Worm (Caenorhabditis elegans) whole organism, L1 larva: ENCODE data around the gene his-70.

Source experiments
- F16B12.6 ChIP-seq: fragments of 150-350 bp; optimal IDR thresholded peaks from 2 replicates; lab custom pipeline; 2014; ENCODE audit warnings: missing biosample characterization, missing genetic modification characterization
- Y116A8C.19 ChIP-seq: sonication (generic microtip); optimal IDR thresholded peaks from 2 replicates; lab custom pipeline; 2016; ENCODE audit warnings: missing compliant biosample characterization, missing genetic modification characterization, borderline replicate concordance
- aha-1 ChIP-seq: fragments of 150-350 bp; optimal IDR thresholded peaks from 2 replicates; lab custom pipeline; 2014; ENCODE audit warnings: missing biosample characterization, missing genetic modification characterization
- aly-2 ChIP-seq: fragments of 150-350 bp; optimal IDR thresholded peaks from 2 replicates; lab custom pipeline; 2014; ENCODE audit warnings: missing biosample characterization, missing genetic modification characterization
- blmp-1 ChIP-seq: fragments of 150-350 bp; optimal IDR thresholded peaks from 2 replicates; lab custom pipeline; 2014; ENCODE audit warnings: missing biosample characterization, missing genetic modification characterization
- ceh-63 ChIP-seq: fragments of 200-800 bp; sonication (Bioruptor generic); optimal IDR thresholded peaks from 2 replicates; lab custom pipeline; 2018; ENCODE audit warnings: mild to moderate bottlenecking, missing genetic modification characterization, missing compliant biosample characterization
- ceh-82 ChIP-seq, 3 experiments: fragments of 150-350 bp in 1 of 3; sonication (generic microtip) in 2 of 3; optimal IDR thresholded peaks; 2 replicates each; lab custom pipeline; 2014 to 2017; ENCODE audit warnings: missing biosample characterization in 3 of 3, missing genetic modification characterization in 3 of 3
- ceh-90 ChIP-seq: sonication (generic microtip); optimal IDR thresholded peaks from 2 replicates; lab custom pipeline; 2016; ENCODE audit warnings: missing genetic modification characterization, missing compliant biosample characterization
- dpl-1 ChIP-seq, 3 experiments: fragments of 150-350 bp in 2 of 3; sonication (generic microtip) in 1 of 3; optimal IDR thresholded peaks; 2 replicates each; lab custom pipeline; 2014 to 2017; ENCODE audit warnings: missing biosample characterization in 3 of 3, missing genetic modification characterization in 3 of 3, missing genetic modification reagents in 3 of 3
- efl-1 ChIP-seq, 4 experiments: fragments of 150-350 bp; optimal IDR thresholded peaks in 3 of 4; peaks in 1 of 4; 1 replicate in 1 of 4; 2 replicates in 3 of 4; lab custom pipeline; 2014; ENCODE audit warnings: missing biosample characterization in 2 of 4, missing genetic modification characterization in 2 of 4, missing genetic modification reagents in 2 of 4
- egl-27 ChIP-seq, 2 experiments: fragments of 150-350 bp in 1 of 2; sonication (generic microtip); optimal IDR thresholded peaks; 3 replicates each; lab custom pipeline; 2017 to 2018; ENCODE audit warnings: missing biosample characterization in 2 of 2, missing genetic modification characterization in 2 of 2, missing genetic modification reagents in 2 of 2
- elt-2 ChIP-seq: sonication (generic microtip); optimal IDR thresholded peaks from 2 replicates; lab custom pipeline; 2016; ENCODE audit warnings: missing genetic modification characterization, mild to moderate bottlenecking, inconsistent platforms, missing compliant biosample characterization, missing genetic modification reagents
- elt-3 ChIP-seq, 6 experiments: fragments of 150-350 bp in 1 of 6; sonication (generic microtip); optimal IDR thresholded peaks; 2 replicates each; lab custom pipeline; 2017 to 2018; ENCODE audit warnings: missing biosample characterization in 6 of 6, missing genetic modification characterization in 6 of 6, inconsistent platforms in 1 of 6
- fkh-10 ChIP-seq: sonication (generic microtip); optimal IDR thresholded peaks from 2 replicates; lab custom pipeline; 2017; ENCODE audit warnings: missing biosample characterization, missing genetic modification reagents, missing genetic modification characterization
- grh-1 ChIP-seq: fragments of 200-800 bp; sonication (Bioruptor generic); IDR thresholded peaks from 2 replicates; pipeline ENCODE4 v1.3.6; 2022; ENCODE audit warnings: missing genetic modification reagents, missing genetic modification characterization, missing compliant biosample characterization
- irx-1 ChIP-seq: sonication (generic microtip); optimal IDR thresholded peaks from 2 replicates; lab custom pipeline; 2016; ENCODE audit warnings: missing genetic modification characterization, missing compliant biosample characterization
- isw-1 ChIP-seq: fragments of 200-800 bp; sonication (Bioruptor generic); IDR thresholded peaks from 2 replicates; pipeline ENCODE4 v1.3.6; 2022; ENCODE audit warnings: missing genetic modification characterization, missing compliant biosample characterization
- jun-1 ChIP-seq: fragments of 150-350 bp; optimal IDR thresholded peaks from 2 replicates; lab custom pipeline; 2014; ENCODE audit warnings: missing biosample characterization, missing genetic modification reagents, missing genetic modification characterization
- lin-14 ChIP-seq: fragments of 200-800 bp; sonication (Bioruptor generic); optimal IDR thresholded peaks from 2 replicates; lab custom pipeline; 2018; ENCODE audit warnings: mild to moderate bottlenecking, missing genetic modification characterization, moderate library complexity, missing compliant biosample characterization
- lin-15B ChIP-seq: fragments of 150-350 bp; sonication (generic microtip); optimal IDR thresholded peaks from 3 replicates; lab custom pipeline; 2014; ENCODE audit warnings: missing biosample characterization, missing genetic modification characterization
- lin-35 ChIP-seq, 2 experiments: fragments of 150-350 bp; optimal IDR thresholded peaks; 2 replicates each; lab custom pipeline; 2014; ENCODE audit warnings: missing biosample characterization in 2 of 2, missing genetic modification characterization in 2 of 2, missing genetic modification reagents in 2 of 2
- lsy-2 ChIP-seq, 2 experiments: fragments of 150-350 bp; optimal IDR thresholded peaks; 2 replicates each; lab custom pipeline; 2014; ENCODE audit warnings: missing biosample characterization in 2 of 2, missing genetic modification characterization in 2 of 2
- mdl-1 ChIP-seq, 2 experiments: fragments of 150-350 bp; optimal IDR thresholded peaks; 2 replicates each; lab custom pipeline; 2014 to 2017; ENCODE audit warnings: missing biosample characterization in 2 of 2, missing genetic modification characterization in 2 of 2, inconsistent platforms in 1 of 2
- mep-1 ChIP-seq: fragments of 150-350 bp; optimal IDR thresholded peaks from 2 replicates; lab custom pipeline; 2014; ENCODE audit warnings: missing biosample characterization, missing genetic modification characterization
- nhr-19 ChIP-seq: fragments of 200-800 bp; sonication (Bioruptor generic); conservative IDR thresholded peaks from 2 replicates; pipeline ENCODE4 v1.3.6; 2022; ENCODE audit warnings: missing genetic modification characterization, missing compliant biosample characterization
- nhr-237 ChIP-seq: fragments of 150-350 bp; optimal IDR thresholded peaks from 2 replicates; lab custom pipeline; 2014; ENCODE audit warnings: missing biosample characterization, missing genetic modification characterization
- nhr-28 ChIP-seq: fragments of 150-350 bp; optimal IDR thresholded peaks from 2 replicates; lab custom pipeline; 2014; ENCODE audit warnings: missing biosample characterization, missing genetic modification characterization
- nhr-47 ChIP-seq: sonication (generic microtip); optimal IDR thresholded peaks from 2 replicates; lab custom pipeline; 2016; ENCODE audit warnings: mild to moderate bottlenecking, missing genetic modification characterization, moderate library complexity, missing compliant biosample characterization
- nhr-77 ChIP-seq: fragments of 150-350 bp; optimal IDR thresholded peaks from 2 replicates; lab custom pipeline; 2014; ENCODE audit warnings: missing biosample characterization, missing genetic modification characterization
- nhr-85 ChIP-seq: sonication (generic microtip); peaks from one replicate; lab custom pipeline; 2016; ENCODE audit warnings: missing genetic modification characterization, inconsistent platforms, missing compliant biosample characterization
- pag-3 ChIP-seq: sonication (generic microtip); optimal IDR thresholded peaks from 2 replicates; lab custom pipeline; 2017; ENCODE audit warnings: missing genetic modification characterization, mild to moderate bottlenecking, missing compliant biosample characterization, antibody characterized with exemption, borderline replicate concordance; ENCODE audit not compliant: insufficient read depth
- rnt-1 ChIP-seq: sonication (generic microtip); optimal IDR thresholded peaks from 2 replicates; lab custom pipeline; 2016; ENCODE audit warnings: mild to moderate bottlenecking, missing genetic modification characterization, moderate library complexity, missing compliant biosample characterization
- snu-23 ChIP-seq: sonication (generic microtip); optimal IDR thresholded peaks from 2 replicates; lab custom pipeline; 2016; ENCODE audit warnings: missing genetic modification characterization, missing compliant biosample characterization
- sox-4 ChIP-seq: sonication (generic microtip); optimal IDR thresholded peaks from 2 replicates; lab custom pipeline; 2016; ENCODE audit warnings: missing genetic modification characterization, missing compliant biosample characterization
- sptf-1 ChIP-seq: fragments of 150-350 bp; optimal IDR thresholded peaks from 2 replicates; lab custom pipeline; 2014; ENCODE audit warnings: missing biosample characterization, missing genetic modification characterization
- unc-130 ChIP-seq: fragments of 150-350 bp; optimal IDR thresholded peaks from 2 replicates; lab custom pipeline; 2017; ENCODE audit warnings: missing biosample characterization, missing genetic modification characterization, inconsistent platforms
- unc-86 ChIP-seq: sonication (generic microtip); optimal IDR thresholded peaks from 2 replicates; lab custom pipeline; 2016; ENCODE audit warnings: missing genetic modification characterization, missing compliant biosample characterization
- zip-4 ChIP-seq: fragments of 200-800 bp; sonication (Bioruptor generic); optimal IDR thresholded peaks from 2 replicates; lab custom pipeline; 2018; ENCODE audit warnings: mild to moderate bottlenecking, missing genetic modification characterization, moderate library complexity, missing compliant biosample characterization
- ztf-4 ChIP-seq: fragments of 150-350 bp; optimal IDR thresholded peaks from 2 replicates; lab custom pipeline; 2014; ENCODE audit warnings: missing biosample characterization, missing genetic modification characterization

Gene his-70

ce11 chrIII:4098107-4098620 is 38.2 kb upstream of the his-70 start, which contains the start of gene rei-1:
Gene rei-1 (minus strand): TSS chrIII:4098190.
- TF ChIP-seq dpl-1 (GFP tag; optimal IDR thresholded peaks at IDR 0.05; lab: Kevin White, UChicago) (peak in 1 of 3 experiments; percentile 5), pag-3 (tag; lab: Kevin White, UChicago) (no peak), efl-1 (optimal IDR thresholded peaks at IDR 0.05; lab: Kevin White, UChicago) (peak in 1 of 2 experiments; percentile 35), efl-1 (GFP tag; optimal IDR thresholded peaks at IDR 0.05 in 1 of 2; lab: Kevin White, UChicago) (peak; percentile 2 to 71)

DNA sequence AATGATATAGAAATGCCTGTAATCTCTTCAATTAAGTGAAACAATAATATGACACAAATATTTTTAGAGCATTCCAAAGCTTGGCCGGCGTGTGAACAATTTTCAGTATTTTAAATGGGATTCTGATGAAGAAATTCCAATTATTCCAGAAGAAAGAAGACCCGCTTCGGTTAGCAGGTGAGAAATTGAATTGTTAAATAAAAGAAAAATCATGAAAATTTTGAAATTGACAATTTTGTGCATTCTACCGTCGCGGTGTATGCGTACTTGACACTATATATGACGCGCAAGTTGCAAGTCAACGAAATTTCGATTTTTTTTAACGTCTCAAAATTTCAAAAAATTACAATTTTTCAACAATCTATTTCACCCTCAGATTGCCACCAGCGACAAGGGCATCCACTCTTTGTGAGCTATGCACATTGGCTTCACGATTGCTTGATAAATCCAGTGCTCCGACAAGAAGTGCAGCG is 36.5 kb upstream of the his-70 start:
- TF ChIP-seq Y116A8C.19 (tag; lab: Kevin White, UChicago) (no peak), ztf-4 (tag; lab: Kevin White, UChicago) (peak; percentile 4), snu-23 (GFP tag; lab: Kevin White, UChicago) (peak; percentile 22), nhr-19 (GFP tag; lab: Robert Waterston, UW) (no peak), efl-1 (optimal IDR thresholded peaks at IDR 0.05; lab: Kevin White, UChicago) (peak in 1 of 2 experiments; percentile 44), efl-1 (GFP tag; optimal IDR thresholded peaks at IDR 0.05 in 1 of 2; lab: Kevin White, UChicago) (peak in 1 of 2 experiments; percentile 47), nhr-85 (peak; percentile 72), F16B12.6 (tag; lab: Kevin White, UChicago) (peak; percentile 55), ceh-63 (GFP tag; lab: Kevin White, UChicago) (no peak), lin-35 (GFP tag; optimal IDR thresholded peaks at IDR 0.05; lab: Kevin White, UChicago) (peak in 1 of 2 experiments; percentile 22), nhr-47 (tag; lab: Kevin White, UChicago) (peak; percentile 6), isw-1 (GFP tag; lab: Robert Waterston, UW) (no peak), unc-130 (tag; lab: Kevin White, UChicago) (no peak)

- TF ChIP-seq nhr-237, result no peak
- TF ChIP-seq unc-130 (tag; lab: Kevin White, UChicago), result no peak
- TF ChIP-seq sptf-1 (tag; lab: Kevin White, UChicago), result no peak
- TF ChIP-seq fkh-10, result no peak
- no peak for TF ChIP-seq ceh-90 (tag; lab: Kevin White, UChicago)
- peak; percentile 64 to 72 (median 65) for TF ChIP-seq dpl-1 (GFP tag; optimal IDR thresholded peaks at IDR 0.05; lab: Kevin White, UChicago)
- TF ChIP-seq sox-4, result no peak
- no peak for TF ChIP-seq lin-14 (GFP tag; lab: Kevin White, UChicago)
- no peak for TF ChIP-seq Y116A8C.19 (tag; lab: Kevin White, UChicago)
- no peak for TF ChIP-seq aha-1 (tag; lab: Kevin White, UChicago)
- no peak for TF ChIP-seq unc-86 (tag; lab: Kevin White, UChicago)
- TF ChIP-seq aly-2 (tag; lab: Kevin White, UChicago), result no peak
- TF ChIP-seq efl-1 (optimal IDR thresholded peaks at IDR 0.05; lab: Kevin White, UChicago), result peak in 1 of 2 experiments; percentile 53
- peak; percentile 68 to 96 for TF ChIP-seq efl-1 (GFP tag; optimal IDR thresholded peaks at IDR 0.05 in 1 of 2; lab: Kevin White, UChicago)
- no peak for TF ChIP-seq nhr-77 (tag; lab: Kevin White, UChicago)
- no peak for TF ChIP-seq grh-1 (GFP tag; lab: Robert Waterston, UW)
- peak in 1 of 6 experiments; percentile 4 for TF ChIP-seq elt-3 (tag; optimal IDR thresholded peaks at IDR 0.05; lab: Kevin White, UChicago)
- TF ChIP-seq blmp-1, result peak; percentile 8
- TF ChIP-seq lin-35 (GFP tag; optimal IDR thresholded peaks at IDR 0.05; lab: Kevin White, UChicago), result peak; percentile 11 to 42
These were observed 35.6 kb upstream of the his-70 start, which contains the start of gene C03C10.7 for ce11 chrIII:4095441-4096095. Gene C03C10.7 (plus strand): TSS chrIII:4096045.

DNA sequence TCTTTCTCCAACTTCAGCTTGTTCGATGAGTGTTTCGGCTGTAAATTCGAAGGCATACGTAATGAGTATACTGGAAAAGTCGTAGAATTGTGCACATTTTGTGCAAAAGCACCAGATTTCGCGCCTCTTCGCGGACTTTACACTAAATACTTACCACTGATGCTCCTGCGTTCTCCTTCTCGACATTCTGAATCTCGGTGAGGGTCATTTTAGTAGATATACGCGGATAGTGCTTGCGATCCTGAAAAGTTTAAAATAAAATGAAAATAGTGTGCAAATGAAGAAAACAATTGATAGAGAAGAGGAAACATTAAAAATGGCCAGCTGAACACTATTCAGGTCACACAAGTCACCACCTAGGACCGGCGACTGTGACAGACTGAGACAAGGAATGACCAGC is 34.8 kb upstream of the his-70 start, which contains the start of gene rnr-2:
Gene rnr-2, minus strand, starts transcription at position 241 of the 400 bp plus-strand sequence.
- TF ChIP-seq unc-130 (tag; lab: Kevin White, UChicago) (no peak), efl-1 (optimal IDR thresholded peaks at IDR 0.05; lab: Kevin White, UChicago) (peak in 1 of 2 experiments; percentile 21), efl-1 (GFP tag; optimal IDR thresholded peaks at IDR 0.05 in 1 of 2; lab: Kevin White, UChicago) (peak; percentile 45 to 54), irx-1 (no peak), jun-1 (no peak), grh-1 (GFP tag; lab: Robert Waterston, UW) (no peak), ztf-4 (tag; lab: Kevin White, UChicago) (no peak), rnt-1 (peak; percentile 27), mep-1 (tag; lab: Kevin White, UChicago) (peak; percentile 42), lin-15B (tag; lab: Kevin White, UChicago) (no peak), nhr-237 (no peak), egl-27 (tag; optimal IDR thresholded peaks at IDR 0.05; lab: Kevin White, UChicago) (no peak), dpl-1 (GFP tag; optimal IDR thresholded peaks at IDR 0.05; lab: Kevin White, UChicago) (peak in 1 of 3 experiments; percentile 9), nhr-28 (no peak), lin-14 (GFP tag; lab: Kevin White, UChicago) (peak; percentile 4), mdl-1 (tag; optimal IDR thresholded peaks at IDR 0.05; lab: Kevin White, UChicago) (no peak), blmp-1 (no peak), ceh-82 (tag; optimal IDR thresholded peaks at IDR 0.05; lab: Kevin White, UChicago) (no peak), elt-2 (no peak), zip-4 (GFP tag; lab: Kevin White, UChicago) (no peak), aly-2 (tag; lab: Kevin White, UChicago) (no peak), snu-23 (GFP tag; lab: Kevin White, UChicago) (no peak), lin-35 (GFP tag; optimal IDR thresholded peaks at IDR 0.05; lab: Kevin White, UChicago) (peak in 1 of 2 experiments; percentile 17), F16B12.6 (tag; lab: Kevin White, UChicago) (peak; percentile 78), lsy-2 (tag; optimal IDR thresholded peaks at IDR 0.05; lab: Kevin White, UChicago) (peak in 1 of 2 experiments; percentile 37)
